Fruit fly (Drosophila melanogaster) whole organism, wandering third instar larva: ENCODE measurements around the gene CG18596.
A peak's percentile ranks its signal among the peaks of the same experiment; 100 is the strongest.

Experiments used
- Abd-B ChIP-seq: fragments of >200 bp; optimal IDR thresholded peaks from 2 replicates; lab custom pipeline; 2017; ENCODE audit warnings: missing biosample characterization, missing genetic modification characterization
- CG32264 ChIP-seq: fragments of 200-800 bp; sonication (Bioruptor generic); optimal IDR thresholded peaks from 2 replicates; lab custom pipeline; 2016; ENCODE audit warnings: missing biosample characterization, missing genetic modification characterization
- CG9705 ChIP-seq: fragments of 200-800 bp; sonication (Bioruptor generic); optimal IDR thresholded peaks from 2 replicates; lab custom pipeline; 2018; ENCODE audit warnings: missing biosample characterization, mild to moderate bottlenecking, missing genetic modification characterization
- CrebA ChIP-seq: fragments of 200-800 bp; sonication (Bioruptor generic); optimal IDR thresholded peaks from 2 replicates; lab custom pipeline; 2016; ENCODE audit warnings: missing biosample characterization, mild to moderate bottlenecking, missing genetic modification characterization, borderline replicate concordance
- Dfd ChIP-seq: fragments of >200 bp; optimal IDR thresholded peaks from 2 replicates; lab custom pipeline; 2017; ENCODE audit warnings: missing biosample characterization, missing genetic modification characterization
- Dif ChIP-seq: fragments of 200-275, 200-300 bp; sonication (Bioruptor generic); optimal IDR thresholded peaks from 2 replicates; lab custom pipeline; 2018; ENCODE audit warnings: missing biosample characterization, missing genetic modification characterization; ENCODE audit not compliant: partially characterized antibody
- GATAd ChIP-seq: sonication (Bioruptor generic); optimal IDR thresholded peaks from 2 replicates; lab custom pipeline; 2016; ENCODE audit warnings: missing biosample characterization, missing genetic modification characterization
- HLH106 ChIP-seq: fragments of 200-800 bp; optimal IDR thresholded peaks from 3 replicates; lab custom pipeline; 2019; ENCODE audit warnings: missing biosample characterization, mild to moderate bottlenecking, missing genetic modification characterization, moderate library complexity
- Hnf4 ChIP-seq: fragments of 200-800 bp; sonication (Bioruptor generic); optimal IDR thresholded peaks from 2 replicates; lab custom pipeline; 2016; ENCODE audit warnings: missing biosample characterization, mild to moderate bottlenecking, missing genetic modification characterization
- Hr78 ChIP-seq: fragments of >200 bp; optimal IDR thresholded peaks from 2 replicates; lab custom pipeline; 2017; ENCODE audit warnings: missing biosample characterization, missing genetic modification characterization
- Hr83 ChIP-seq: fragments of 200-300 bp; sonication (Bioruptor generic); optimal IDR thresholded peaks from 2 replicates; lab custom pipeline; 2016; ENCODE audit warnings: missing biosample characterization, mild to moderate bottlenecking, missing genetic modification characterization, moderate library complexity; ENCODE audit not compliant: poor library complexity, severe bottlenecking
- Jra ChIP-seq: sonication (Bioruptor generic); optimal IDR thresholded peaks from 2 replicates; lab custom pipeline; 2016; ENCODE audit warnings: missing biosample characterization, missing genetic modification characterization
- Mio ChIP-seq: sonication (Bioruptor generic); optimal IDR thresholded peaks from 2 replicates; lab custom pipeline; 2016; ENCODE audit warnings: missing biosample characterization, missing genetic modification characterization
- Myc ChIP-seq: fragments of >200 bp; optimal IDR thresholded peaks from 2 replicates; lab custom pipeline; 2017
- N ChIP-seq: fragments of >200 bp; optimal IDR thresholded peaks from 2 replicates; lab custom pipeline; 2018; ENCODE audit warnings: missing biosample characterization, missing external identifiers, missing genetic modification characterization
- OdsH ChIP-seq: fragments of 200-800 bp; sonication (Bioruptor generic); optimal IDR thresholded peaks from 2 replicates; lab custom pipeline; 2016; ENCODE audit warnings: missing biosample characterization, mild to moderate bottlenecking, missing genetic modification characterization
- Rel ChIP-seq, 2 experiments: fragments of 200-800 bp; sonication (Bioruptor generic) in 1 of 2; optimal IDR thresholded peaks; 2 replicates in 1 of 2; 3 replicates in 1 of 2; lab custom pipeline; 2016 to 2019; ENCODE audit warnings: mild to moderate bottlenecking in 2 of 2, missing biosample characterization in 2 of 2, missing genetic modification characterization in 2 of 2, moderate library complexity in 1 of 2
- Sp1 ChIP-seq: fragments of 200-800 bp; sonication (Bioruptor generic); optimal IDR thresholded peaks from 3 replicates; lab custom pipeline; 2019; ENCODE audit warnings: missing biosample characterization, mild to moderate bottlenecking, missing genetic modification characterization, moderate library complexity
- Vsx2 ChIP-seq: fragments of 200-300, 225-300 bp; sonication (Bioruptor generic); optimal IDR thresholded peaks from 2 replicates; lab custom pipeline; 2018; ENCODE audit warnings: missing biosample characterization, missing genetic modification characterization; ENCODE audit not compliant: partially characterized antibody
- br ChIP-seq: fragments of 200-800 bp; sonication (Bioruptor generic); optimal IDR thresholded peaks from 2 replicates; lab custom pipeline; 2016; ENCODE audit warnings: missing biosample characterization, missing genetic modification characterization
- brk ChIP-seq: fragments of 200-800 bp; sonication (Bioruptor generic); optimal IDR thresholded peaks from 2 replicates; lab custom pipeline; 2016; ENCODE audit warnings: missing biosample characterization, mild to moderate bottlenecking, missing genetic modification characterization
- dl ChIP-seq, 2 experiments: fragments of 175-275, 200-275 bp in 1 of 2; fragments of 200-275 bp in 1 of 2; sonication (Bioruptor generic); optimal IDR thresholded peaks; lab custom pipeline; 2018; ENCODE audit warnings: mild to moderate bottlenecking in 2 of 2, missing biosample characterization in 2 of 2, missing genetic modification characterization in 2 of 2, moderate library complexity in 2 of 2; ENCODE audit not compliant: partially characterized antibody in 2 of 2, insufficient read depth in 1 of 2
- dmrt93B ChIP-seq: fragments of 200-800 bp; sonication (Bioruptor generic); optimal IDR thresholded peaks from 2 replicates; lab custom pipeline; 2018; ENCODE audit warnings: missing biosample characterization, mild to moderate bottlenecking, missing genetic modification characterization
- dsf ChIP-seq: sonication (Bioruptor generic); optimal IDR thresholded peaks from 2 replicates; lab custom pipeline; 2016; ENCODE audit warnings: missing biosample characterization, missing genetic modification characterization, borderline replicate concordance
- ey ChIP-seq: fragments of 200-800 bp; sonication (Bioruptor generic); optimal IDR thresholded peaks from 2 replicates; lab custom pipeline; 2016; ENCODE audit warnings: missing biosample characterization, missing genetic modification characterization
- foxo ChIP-seq, 2 experiments: fragments of 200-800 bp; sonication (Bioruptor generic); optimal IDR thresholded peaks; 2 replicates in 1 of 2; 3 replicates in 1 of 2; lab custom pipeline; 2016 to 2017; ENCODE audit warnings: missing biosample characterization in 2 of 2, missing genetic modification characterization in 2 of 2
- fru ChIP-seq: fragments of 200-800 bp; sonication (Bioruptor generic); optimal IDR thresholded peaks from 3 replicates; lab custom pipeline; 2016; ENCODE audit warnings: missing biosample characterization, mild to moderate bottlenecking, missing genetic modification characterization
- h ChIP-seq: fragments of 200-800 bp; sonication (Bioruptor generic); optimal IDR thresholded peaks from 3 replicates; lab custom pipeline; 2016; ENCODE audit warnings: missing biosample characterization, mild to moderate bottlenecking, missing genetic modification characterization
- jim ChIP-seq: fragments of 175-275, 200-325 bp; sonication (Bioruptor generic); optimal IDR thresholded peaks from 2 replicates; lab custom pipeline; 2016; ENCODE audit warnings: missing biosample characterization, mild to moderate bottlenecking, missing genetic modification characterization
- lola ChIP-seq: fragments of >200 bp; optimal IDR thresholded peaks from 2 replicates; lab custom pipeline; 2017; ENCODE audit warnings: missing biosample characterization, missing genetic modification characterization
- pan ChIP-seq: fragments of >200 bp; optimal IDR thresholded peaks from 2 replicates; lab custom pipeline; 2017
- psq ChIP-seq: fragments of 200-800 bp; sonication (Bioruptor generic); optimal IDR thresholded peaks from 3 replicates; lab custom pipeline; 2017; ENCODE audit warnings: missing biosample characterization, mild to moderate bottlenecking, missing genetic modification characterization, moderate library complexity
- rgr ChIP-seq: fragments of 200-800 bp; sonication (Bioruptor generic); optimal IDR thresholded peaks from 3 replicates; lab custom pipeline; 2016; ENCODE audit warnings: missing biosample characterization, mild to moderate bottlenecking, missing genetic modification characterization
- sage ChIP-seq: fragments of 200-800 bp; sonication (Bioruptor generic); optimal IDR thresholded peaks from 2 replicates; lab custom pipeline; 2016; ENCODE audit warnings: missing biosample characterization, mild to moderate bottlenecking, missing genetic modification characterization
- sv ChIP-seq: fragments of 200-800 bp; sonication (Bioruptor generic); optimal IDR thresholded peaks from 3 replicates; lab custom pipeline; 2016; ENCODE audit warnings: missing biosample characterization, missing genetic modification characterization
- tai ChIP-seq: sonication (Bioruptor generic); optimal IDR thresholded peaks from 2 replicates; lab custom pipeline; 2016; ENCODE audit warnings: missing biosample characterization, missing genetic modification characterization
- usp ChIP-seq: fragments of >200 bp; optimal IDR thresholded peaks from 2 replicates; lab custom pipeline; 2017; ENCODE audit warnings: missing biosample characterization, missing genetic modification characterization
- woc ChIP-seq: sonication (Bioruptor generic); optimal IDR thresholded peaks from 2 replicates; lab custom pipeline; 2016; ENCODE audit warnings: missing biosample characterization, mild to moderate bottlenecking, missing genetic modification characterization

The CG18596 gene

DNA sequence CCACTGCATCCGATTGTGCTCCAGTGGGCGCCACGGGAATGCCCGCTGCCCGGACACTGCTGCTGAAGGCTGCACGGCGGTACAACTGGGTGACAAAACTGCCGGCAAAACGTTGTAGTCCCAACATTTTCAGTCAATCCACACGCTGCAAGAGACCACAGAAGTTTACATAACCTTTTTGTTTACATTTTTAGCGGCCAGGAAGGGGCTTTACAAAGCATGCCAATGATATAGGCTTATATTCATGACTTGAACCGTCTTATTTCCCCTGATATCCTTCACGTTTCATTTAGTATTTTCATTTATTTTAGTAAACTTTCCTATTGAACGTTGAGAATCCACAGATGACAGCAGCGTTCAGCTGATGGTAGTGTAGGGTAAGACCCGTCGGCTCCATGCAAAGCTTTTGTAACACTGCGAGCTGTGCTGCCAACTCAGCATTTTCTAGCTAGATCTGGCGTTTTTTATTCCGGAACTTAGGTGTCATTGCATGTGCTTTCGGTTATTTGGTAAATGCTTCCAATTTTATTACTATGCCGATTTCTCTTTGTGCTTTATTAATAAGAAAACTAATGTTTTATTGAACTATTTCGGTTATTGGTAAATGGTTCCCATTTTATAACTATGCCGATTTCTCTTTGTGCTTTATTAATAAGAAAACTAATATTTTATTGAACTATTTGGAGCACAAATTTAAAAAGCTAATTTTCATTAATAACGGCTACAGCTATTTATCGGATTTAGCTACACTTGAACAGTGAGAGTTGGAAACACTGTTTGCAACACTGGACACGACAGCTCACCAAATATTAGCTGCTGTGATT, 35.0 kb downstream of the CG18596 start, which contains the start of the genes CG13850 and lqfR:
TSS of gene CG13850 (minus strand) at position 379 of the 824 bp plus-strand sequence.
TSS of gene lqfR (plus strand) at position 765 of the 824 bp plus-strand sequence.
- TF ChIP-seq Abd-B (GFP tag; lab: Kevin White, UChicago), result no peak
- peak; percentile 76 for TF ChIP-seq OdsH (GFP tag; lab: Kevin White, UChicago)
- TF ChIP-seq lola (GFP tag; lab: Kevin White, UChicago), result no peak
- no peak for TF ChIP-seq brk (GFP tag; lab: Kevin White, UChicago)
- peak; percentile 80 for TF ChIP-seq dmrt93B
- peak; percentile 67 for TF ChIP-seq dsf (GFP tag; lab: Kevin White, UChicago)
- TF ChIP-seq Vsx2 (GFP tag; lab: Kevin White, UChicago), result no peak
- TF ChIP-seq usp (GFP tag; lab: Kevin White, UChicago), result no peak
- TF ChIP-seq Sp1 (GFP tag; lab: Kevin White, UChicago), result peak; percentile 75
- TF ChIP-seq Hr83, result peak; percentile 59
- TF ChIP-seq sage, result peak; percentile 44
- TF ChIP-seq ey, result peak; percentile 75
- TF ChIP-seq pan (lab: Kevin White, UChicago), result no peak
- TF ChIP-seq br, result peak; percentile 77
- TF ChIP-seq Mio, result peak; percentile 38
- TF ChIP-seq tai (GFP tag; lab: Kevin White, UChicago), result no peak
- TF ChIP-seq dl (GFP tag; optimal IDR thresholded peaks at IDR 0.05; lab: Kevin White, UChicago; ENCODE audit: insufficient read depth in 1 of 2, partially characterized antibody in 2 of 2), result no peak
- TF ChIP-seq HLH106 (tag; lab: Kevin White, UChicago), result peak; percentile 74
- TF ChIP-seq GATAd, result peak; percentile 41
- peak; percentile 86 for TF ChIP-seq h (GFP tag; lab: Kevin White, UChicago)
- no peak for TF ChIP-seq Dif (GFP tag; lab: Kevin White, UChicago)
- TF ChIP-seq fru (GFP tag; lab: Kevin White, UChicago), result peak; percentile 86
- peak; percentile 79 for TF ChIP-seq sv (GFP tag; lab: Kevin White, UChicago)
- no peak for TF ChIP-seq CrebA (GFP tag; lab: Kevin White, UChicago)
- no peak for TF ChIP-seq jim (GFP tag; lab: Kevin White, UChicago)
- TF ChIP-seq CG32264 (GFP tag; lab: Kevin White, UChicago), result peak; percentile 3
- peak; percentile 86 for TF ChIP-seq Hnf4
- TF ChIP-seq Dfd (GFP tag; lab: Kevin White, UChicago), result no peak
- TF ChIP-seq Hr78 (GFP tag; lab: Kevin White, UChicago), result no peak
- TF ChIP-seq woc, result peak; percentile 94
- peak in 1 of 2 experiments; percentile 85 for TF ChIP-seq foxo (GFP tag; optimal IDR thresholded peaks at IDR 0.05; lab: Kevin White, UChicago)
- no peak for TF ChIP-seq Rel (GFP tag; optimal IDR thresholded peaks at IDR 0.05; lab: Kevin White, UChicago)
- peak; percentile 48 for TF ChIP-seq Rel (tag; optimal IDR thresholded peaks at IDR 0.05; lab: Kevin White, UChicago)
- TF ChIP-seq CG9705 (GFP tag; lab: Kevin White, UChicago), result peak; percentile 59
- TF ChIP-seq Jra (GFP tag; lab: Kevin White, UChicago), result peak; percentile 85
- TF ChIP-seq Myc (lab: Kevin White, UChicago), result peak; percentile 99
- peak; percentile 77 for TF ChIP-seq psq
- TF ChIP-seq N, result no peak
- peak; percentile 80 for TF ChIP-seq rgr (GFP tag; lab: Kevin White, UChicago)

dm6 chr3R:22411879-22412587, 36.3 kb downstream of the CG18596 start:
- TF ChIP-seq Abd-B (GFP tag; lab: Kevin White, UChicago), result no peak
- no peak for TF ChIP-seq tai (GFP tag; lab: Kevin White, UChicago)
- no peak for TF ChIP-seq Hr78 (GFP tag; lab: Kevin White, UChicago)
- TF ChIP-seq fru (GFP tag; lab: Kevin White, UChicago), result peak; percentile 43
- no peak for TF ChIP-seq CG9705 (GFP tag; lab: Kevin White, UChicago)
- peak; percentile 49 for TF ChIP-seq br
- peak; percentile 59 for TF ChIP-seq OdsH (GFP tag; lab: Kevin White, UChicago)
- no peak for TF ChIP-seq jim (GFP tag; lab: Kevin White, UChicago)
- no peak for TF ChIP-seq ey
- no peak for TF ChIP-seq brk (GFP tag; lab: Kevin White, UChicago)
- no peak for TF ChIP-seq Rel (GFP tag; optimal IDR thresholded peaks at IDR 0.05; lab: Kevin White, UChicago)
- peak; percentile 33 for TF ChIP-seq Rel (tag; optimal IDR thresholded peaks at IDR 0.05; lab: Kevin White, UChicago)
- TF ChIP-seq woc, result no peak
- TF ChIP-seq Hnf4, result peak; percentile 58
- no peak for TF ChIP-seq lola (GFP tag; lab: Kevin White, UChicago)
- TF ChIP-seq Jra (GFP tag; lab: Kevin White, UChicago), result no peak
- no peak for TF ChIP-seq CG32264 (GFP tag; lab: Kevin White, UChicago)
- TF ChIP-seq Myc (lab: Kevin White, UChicago), result no peak
- no peak for TF ChIP-seq GATAd
- TF ChIP-seq N, result no peak
- TF ChIP-seq dl (GFP tag; optimal IDR thresholded peaks at IDR 0.05; lab: Kevin White, UChicago; ENCODE audit: insufficient read depth in 1 of 2, partially characterized antibody in 2 of 2), result no peak
- no peak for TF ChIP-seq pan (lab: Kevin White, UChicago)
- no peak for TF ChIP-seq HLH106 (tag; lab: Kevin White, UChicago)
- TF ChIP-seq usp (GFP tag; lab: Kevin White, UChicago), result no peak
- TF ChIP-seq dmrt93B, result no peak
- TF ChIP-seq psq, result no peak
- TF ChIP-seq CrebA (GFP tag; lab: Kevin White, UChicago), result no peak
- TF ChIP-seq foxo (GFP tag; optimal IDR thresholded peaks at IDR 0.05; lab: Kevin White, UChicago), result peak in 1 of 2 experiments; percentile 12
- TF ChIP-seq dsf (GFP tag; lab: Kevin White, UChicago), result no peak
- TF ChIP-seq Dfd (GFP tag; lab: Kevin White, UChicago), result no peak
- no peak for TF ChIP-seq Mio
- no peak for TF ChIP-seq Vsx2 (GFP tag; lab: Kevin White, UChicago)
- TF ChIP-seq sv (GFP tag; lab: Kevin White, UChicago), result no peak
- TF ChIP-seq sage, result peak; percentile 23
- TF ChIP-seq h (GFP tag; lab: Kevin White, UChicago), result peak; percentile 57
- TF ChIP-seq Sp1 (GFP tag; lab: Kevin White, UChicago), result peak; percentile 34
